Fruit fly (Drosophila melanogaster) whole organism, embryonic: ENCODE data around the gene Neurl4.
A peak's percentile ranks its signal among the peaks of the same experiment; 100 is the strongest.

Source experiments
- CG1024 ChIP-seq: fragments of 200-800 bp; sonication (Bioruptor generic); IDR thresholded peaks from 2 replicates; pipeline ENCODE4 v1.3.6; 2022; ENCODE audit warnings: missing biosample characterization, missing genetic modification characterization
- CG11695 ChIP-seq: fragments of 200-800 bp; sonication (Bioruptor generic); IDR thresholded peaks from 3 replicates; pipeline ENCODE4 v1.3.6; 2022; ENCODE audit warnings: missing biosample characterization, missing genetic modification characterization
- CG1233 ChIP-seq: fragments of 200-800 bp; sonication (Bioruptor generic); optimal IDR thresholded peaks from 4 replicates; lab custom pipeline; 2018; ENCODE audit warnings: missing biosample characterization, mild to moderate bottlenecking, missing genetic modification characterization
- CG13894 ChIP-seq: fragments of 200-800 bp; sonication (Bioruptor generic); optimal IDR thresholded peaks from 3 replicates; lab custom pipeline; 2018; ENCODE audit warnings: missing biosample characterization, mild to moderate bottlenecking, missing genetic modification characterization, moderate library complexity
- CG14667 ChIP-seq: fragments of 200-800 bp; sonication (Bioruptor generic); IDR thresholded peaks from 2 replicates; pipeline ENCODE4 v1.3.6; 2022; ENCODE audit warnings: missing biosample characterization, missing genetic modification characterization
- CG15073 ChIP-seq: fragments of 200-800 bp; sonication (Bioruptor generic); optimal IDR thresholded peaks from 2 replicates; lab custom pipeline; 2016; ENCODE audit warnings: missing biosample characterization, missing genetic modification characterization
- CG16815 ChIP-seq: fragments of 200-800 bp; sonication (Bioruptor generic); optimal IDR thresholded peaks from 3 replicates; lab custom pipeline; 2017; ENCODE audit warnings: missing biosample characterization, mild to moderate bottlenecking, missing genetic modification characterization
- CG30431 ChIP-seq: fragments of 200-800 bp; sonication (Bioruptor generic); optimal IDR thresholded peaks from 2 replicates; lab custom pipeline; 2017; ENCODE audit warnings: missing biosample characterization, missing genetic modification characterization
- CG3065 ChIP-seq: fragments of 200-800 bp; sonication (Bioruptor generic); optimal IDR thresholded peaks from 2 replicates; lab custom pipeline; 2016; ENCODE audit warnings: missing biosample characterization, missing genetic modification characterization
- CG31224 ChIP-seq: fragments of 200-800 bp; sonication (Bioruptor generic); IDR thresholded peaks from 2 replicates; pipeline ENCODE4 v1.3.6; 2022; ENCODE audit warnings: missing biosample characterization, missing genetic modification characterization
- CG3281 ChIP-seq: fragments of 200-800 bp; sonication (Bioruptor generic); optimal IDR thresholded peaks from 3 replicates; lab custom pipeline; 2017; ENCODE audit warnings: missing biosample characterization, mild to moderate bottlenecking, missing genetic modification characterization
- CG34376 ChIP-seq: fragments of 200-800 bp; sonication (Bioruptor generic); optimal IDR thresholded peaks from 2 replicates; lab custom pipeline; 2018; ENCODE audit warnings: missing biosample characterization, mild to moderate bottlenecking, missing genetic modification characterization
- CG6791 ChIP-seq: fragments of 200-800 bp; sonication (Bioruptor generic); IDR thresholded peaks from 3 replicates; pipeline ENCODE4 v1.3.6; 2022; ENCODE audit warnings: missing biosample characterization, missing genetic modification characterization; ENCODE audit not compliant: partially characterized antibody
- CG7357 ChIP-seq: fragments of 200-800 bp; sonication (Bioruptor generic); IDR thresholded peaks from 3 replicates; pipeline ENCODE4 v1.3.6; 2022; ENCODE audit warnings: missing biosample characterization, missing genetic modification characterization
- CG7745 ChIP-seq: fragments of 200-800 bp; sonication (Bioruptor generic); optimal IDR thresholded peaks from 2 replicates; lab custom pipeline; 2018; ENCODE audit warnings: missing biosample characterization, mild to moderate bottlenecking, missing genetic modification characterization, moderate library complexity
- CG8281 ChIP-seq: fragments of 200-800 bp; sonication (Bioruptor generic); optimal IDR thresholded peaks from 2 replicates; lab custom pipeline; 2018; ENCODE audit warnings: missing biosample characterization, mild to moderate bottlenecking, missing genetic modification characterization, moderate library complexity
- Dek ChIP-seq: fragments of 200-800 bp; sonication (Bioruptor generic); optimal IDR thresholded peaks from 3 replicates; lab custom pipeline; 2019; ENCODE audit warnings: missing biosample characterization, mild to moderate bottlenecking, missing genetic modification characterization, moderate library complexity
- Elba2 ChIP-seq: fragments of 200-800 bp; sonication (Bioruptor generic); optimal IDR thresholded peaks from 3 replicates; lab custom pipeline; 2016; ENCODE audit warnings: missing biosample characterization, missing genetic modification characterization
- Fer1 ChIP-seq: fragments of 200-800 bp; sonication (Bioruptor generic); optimal IDR thresholded peaks from 2 replicates; lab custom pipeline; 2017; ENCODE audit warnings: missing biosample characterization, mild to moderate bottlenecking, missing genetic modification characterization
- H2.0 ChIP-seq: fragments of 200-800 bp; sonication (Bioruptor generic); IDR thresholded peaks from 2 replicates; pipeline ENCODE4 v1.3.6; 2022; ENCODE audit warnings: missing biosample characterization, missing genetic modification characterization
- HHEX ChIP-seq: fragments of 200-800 bp; sonication (Bioruptor generic); optimal IDR thresholded peaks from 3 replicates; lab custom pipeline; 2017; ENCODE audit warnings: missing biosample characterization, mild to moderate bottlenecking, missing genetic modification characterization, missing genetic modification reagents
- Hand ChIP-seq: fragments of 200-800 bp; sonication (Bioruptor generic); optimal IDR thresholded peaks from 2 replicates; lab custom pipeline; 2017; ENCODE audit warnings: mild to moderate bottlenecking, missing biosample characterization, missing genetic modification reagents, missing genetic modification characterization
- HmgD ChIP-seq: fragments of 200-800 bp; sonication (Bioruptor generic); optimal IDR thresholded peaks from 3 replicates; lab custom pipeline; 2016; ENCODE audit warnings: missing biosample characterization, missing genetic modification characterization
- Hmx ChIP-seq: fragments of 200-800 bp; sonication (Bioruptor generic); optimal IDR thresholded peaks from 2 replicates; lab custom pipeline; 2016; ENCODE audit warnings: missing biosample characterization, missing genetic modification characterization
- Hsf ChIP-seq: fragments of 200-800 bp; sonication (Bioruptor generic); optimal IDR thresholded peaks from 3 replicates; lab custom pipeline; 2016; ENCODE audit warnings: missing biosample characterization, missing genetic modification characterization
- Kr ChIP-seq: fragments of 200-800 bp; sonication (Bioruptor generic); optimal IDR thresholded peaks from 2 replicates; lab custom pipeline; 2017; ENCODE audit warnings: missing biosample characterization, mild to moderate bottlenecking, missing genetic modification characterization
- Max ChIP-seq: fragments of 200-800 bp; sonication (Bioruptor generic); optimal IDR thresholded peaks from 2 replicates; lab custom pipeline; 2016; ENCODE audit warnings: missing biosample characterization, mild to moderate bottlenecking, missing genetic modification characterization
- Nf-YB ChIP-seq: fragments of 200-800 bp; sonication (Bioruptor generic); optimal IDR thresholded peaks from 3 replicates; lab custom pipeline; 2019; ENCODE audit warnings: missing biosample characterization, mild to moderate bottlenecking, missing genetic modification characterization, moderate library complexity
- Oli ChIP-seq: fragments of 200-800 bp; sonication (Bioruptor generic); optimal IDR thresholded peaks from 2 replicates; lab custom pipeline; 2018; ENCODE audit warnings: missing biosample characterization, mild to moderate bottlenecking, missing genetic modification characterization, moderate library complexity
- Opbp ChIP-seq: fragments of 200-800 bp; sonication (Bioruptor generic); IDR thresholded peaks from 3 replicates; pipeline ENCODE4 v1.3.6; 2022; ENCODE audit warnings: missing biosample characterization, missing genetic modification characterization; ENCODE audit not compliant: partially characterized antibody
- Rfx ChIP-seq: fragments of 200-800 bp; sonication (Bioruptor generic); IDR thresholded peaks from 2 replicates; pipeline ENCODE4 v1.3.6; 2022; ENCODE audit warnings: missing biosample characterization, missing genetic modification characterization
- Xbp1 ChIP-seq: fragments of 200-800 bp; sonication (Bioruptor generic); optimal IDR thresholded peaks from 3 replicates; lab custom pipeline; 2016; ENCODE audit warnings: missing biosample characterization, mild to moderate bottlenecking, missing genetic modification characterization
- ap ChIP-seq: fragments of 200-800 bp; sonication (Bioruptor generic); IDR thresholded peaks from 2 replicates; pipeline ENCODE4 v1.3.6; 2022; ENCODE audit warnings: missing biosample characterization, missing genetic modification characterization
- ato ChIP-seq: fragments of 200-800 bp; sonication (Bioruptor generic); IDR thresholded peaks from 2 replicates; pipeline ENCODE4 v1.3.6; 2022; ENCODE audit warnings: missing biosample characterization, missing genetic modification characterization; ENCODE audit not compliant: partially characterized antibody
- dmrt99B ChIP-seq: fragments of 200-800 bp; sonication (Bioruptor generic); optimal IDR thresholded peaks from 2 replicates; lab custom pipeline; 2018; ENCODE audit warnings: missing biosample characterization, mild to moderate bottlenecking, missing genetic modification characterization, moderate library complexity
- ftz-f1 ChIP-seq: fragments of 200-800 bp; sonication (Bioruptor generic); optimal IDR thresholded peaks from 2 replicates; lab custom pipeline; 2016; ENCODE audit warnings: missing biosample characterization, missing genetic modification characterization
- gt ChIP-seq: fragments of 200-800 bp; sonication (Bioruptor generic); IDR thresholded peaks from 2 replicates; pipeline ENCODE4 v1.3.6; 2022; ENCODE audit warnings: missing biosample characterization, missing genetic modification characterization
- hkb ChIP-seq, 2 experiments: fragments of 200-800 bp in 1 of 2; fragments of >200 bp in 1 of 2; sonication (Bioruptor generic) in 1 of 2; IDR thresholded peaks in 1 of 2; optimal IDR thresholded peaks in 1 of 2; 2 replicates each; pipeline versions ENCODE4 v1.3.6 to Lab custom; 2017 to 2022; ENCODE audit warnings: missing biosample characterization in 1 of 2, missing genetic modification characterization in 1 of 2
- maf-S ChIP-seq: fragments of 200-800 bp; sonication (Bioruptor generic); optimal IDR thresholded peaks from 2 replicates; lab custom pipeline; 2016; ENCODE audit warnings: missing biosample characterization, missing genetic modification characterization
- nmo ChIP-seq: fragments of 200-800 bp; sonication (Bioruptor generic); optimal IDR thresholded peaks from 2 replicates; lab custom pipeline; 2018; ENCODE audit warnings: missing biosample characterization, mild to moderate bottlenecking, missing genetic modification characterization, moderate library complexity
- run ChIP-seq: fragments of 200-800 bp; sonication (Bioruptor generic); optimal IDR thresholded peaks from 3 replicates; lab custom pipeline; 2018; ENCODE audit warnings: missing biosample characterization, mild to moderate bottlenecking, missing genetic modification characterization
- shn ChIP-seq: fragments of 200-800 bp; sonication (Bioruptor generic); optimal IDR thresholded peaks from 3 replicates; lab custom pipeline; 2016; ENCODE audit warnings: missing biosample characterization, missing genetic modification characterization
- slbo ChIP-seq: fragments of 200-800 bp; sonication (Bioruptor generic); IDR thresholded peaks from 2 replicates; pipeline ENCODE4 v1.3.6; 2022; ENCODE audit warnings: missing biosample characterization, missing genetic modification characterization
- trh ChIP-seq: fragments of 200-800 bp; sonication (Bioruptor generic); optimal IDR thresholded peaks from 2 replicates; lab custom pipeline; 2016; ENCODE audit warnings: missing biosample characterization, missing genetic modification characterization
- unc-4 ChIP-seq: fragments of 200-800 bp; sonication (Bioruptor generic); IDR thresholded peaks from 2 replicates; pipeline ENCODE4 v1.3.6; 2022; ENCODE audit warnings: missing biosample characterization, missing genetic modification characterization; ENCODE audit not compliant: partially characterized antibody
- vfl ChIP-seq: fragments of 200-800 bp; sonication (Bioruptor generic); optimal IDR thresholded peaks from 2 replicates; lab custom pipeline; 2016; ENCODE audit warnings: missing biosample characterization, missing genetic modification characterization
- z ChIP-seq: fragments of 200-800 bp; sonication (Bioruptor generic); IDR thresholded peaks from 3 replicates; pipeline ENCODE4 v1.3.6; 2022; ENCODE audit warnings: missing biosample characterization, missing genetic modification characterization
- zfh1 ChIP-seq: fragments of 200-800 bp; sonication (Bioruptor generic); IDR thresholded peaks from 3 replicates; pipeline ENCODE4 v1.3.6; 2022; ENCODE audit warnings: missing biosample characterization, missing genetic modification characterization

Gene Neurl4

dm6 chr3L:14028485-14029384 lies 21.0 kb downstream of the Neurl4 start, which contains the start of gene Ptip (continued):
- peak; percentile 94 for TF ChIP-seq unc-4 (GFP tag; lab: Robert Waterston, UW)
- peak; percentile 3 for TF ChIP-seq maf-S
- TF ChIP-seq Fer1 (GFP tag; lab: Kevin White, UChicago): no peak
- TF ChIP-seq CG31224: no peak
- TF ChIP-seq Xbp1 (GFP tag; lab: Kevin White, UChicago): peak; percentile 37
- TF ChIP-seq Elba2 (GFP tag; lab: Kevin White, UChicago): no peak
- TF ChIP-seq HHEX (GFP tag; lab: Kevin White, UChicago): peak; percentile 48
- peak; percentile 6 for TF ChIP-seq HmgD (GFP tag; lab: Kevin White, UChicago)
- TF ChIP-seq CG8281 (tag; lab: Kevin White, UChicago): no peak
- peak; percentile 98 for TF ChIP-seq CG6791 (GFP tag; lab: Robert Waterston, UW)
- TF ChIP-seq dmrt99B (tag; lab: Kevin White, UChicago): no peak
- no peak for TF ChIP-seq gt
- no peak for TF ChIP-seq CG3065 (GFP tag; lab: Kevin White, UChicago)
- peak; percentile 16 for TF ChIP-seq shn (GFP tag; lab: Kevin White, UChicago)
- TF ChIP-seq slbo (GFP tag; lab: Robert Waterston, UW): peak; percentile 61
- no peak for TF ChIP-seq Dek (tag; lab: Kevin White, UChicago)
- no peak for TF ChIP-seq CG1024 (GFP tag; lab: Robert Waterston, UW)
- no peak for TF ChIP-seq Kr
- TF ChIP-seq run (tag; lab: Kevin White, UChicago): no peak
- TF ChIP-seq Rfx (GFP tag; lab: Robert Waterston, UW): peak; percentile 75
- no peak for TF ChIP-seq Nf-YB (GFP tag; lab: Kevin White, UChicago)
- TF ChIP-seq CG16815: no peak
- no peak for TF ChIP-seq CG15073
- TF ChIP-seq H2.0 (GFP tag; lab: Robert Waterston, UW): peak; percentile 39; the same call in 1 of the 2 replicates
- TF ChIP-seq Opbp (GFP tag; lab: Robert Waterston, UW): peak; percentile 98
- no peak for TF ChIP-seq CG3281 (GFP tag; lab: Kevin White, UChicago)
- TF ChIP-seq hkb (optimal IDR thresholded peaks at IDR 0.05; lab: Kevin White, UChicago): no peak
- peak; percentile 67 for TF ChIP-seq hkb (GFP tag; IDR thresholded peaks at IDR 0.05; lab: Robert Waterston, UW)
- no peak for TF ChIP-seq CG13894 (tag; lab: Kevin White, UChicago)
- no peak; the same call in 2 of the 3 replicates for TF ChIP-seq CG11695
- TF ChIP-seq Hsf (GFP tag; lab: Kevin White, UChicago): peak; percentile 14
- TF ChIP-seq Hand (GFP tag; lab: Kevin White, UChicago): no peak
- no peak for TF ChIP-seq z
- no peak for TF ChIP-seq CG7745 (tag; lab: Kevin White, UChicago)
- no peak for TF ChIP-seq Oli (tag; lab: Kevin White, UChicago)
- no peak for TF ChIP-seq Hmx (GFP tag; lab: Kevin White, UChicago)
- no peak for TF ChIP-seq trh
- peak; percentile 97 for TF ChIP-seq ato (GFP tag; lab: Robert Waterston, UW)
- no peak for TF ChIP-seq CG30431 (GFP tag; lab: Kevin White, UChicago)
- peak; percentile 41 for TF ChIP-seq Max (GFP tag; lab: Kevin White, UChicago)
- no peak for TF ChIP-seq CG1233
- TF ChIP-seq zfh1 (GFP tag; lab: Robert Waterston, UW): 0 out of 3 replicates have a peak, but pooled peaks have one; percentile 34
- TF ChIP-seq nmo (GFP tag; lab: Kevin White, UChicago): peak; percentile 64
- no peak for TF ChIP-seq CG7357 (GFP tag; lab: Robert Waterston, UW)
- TF ChIP-seq CG14667 (GFP tag; lab: Robert Waterston, UW): no peak
- no peak for TF ChIP-seq ap (GFP tag; lab: Robert Waterston, UW)
- TF ChIP-seq CG34376 (GFP tag; lab: Kevin White, UChicago): peak; percentile 60
- TF ChIP-seq vfl (GFP tag; lab: Kevin White, UChicago): no peak
- TF ChIP-seq ftz-f1 (GFP tag; lab: Kevin White, UChicago): peak; percentile 13
